Worm (Caenorhabditis elegans) whole organism, young adult: ENCODE measurements around the gene C28H8.3.

ENCODE experiments used
- B0019.2 ChIP-seq: fragments of 200-800 bp; sonication (Bioruptor generic); conservative IDR thresholded peaks from 2 replicates; pipeline ENCODE4 v1.3.6; 2022; ENCODE audit warnings: missing genetic modification reagents, missing genetic modification characterization, missing compliant biosample characterization
- B0035.1 ChIP-seq: sonication (generic microtip); optimal IDR thresholded peaks from 2 replicates; lab custom pipeline; 2016; ENCODE audit warnings: missing genetic modification characterization, mild to moderate bottlenecking, missing compliant biosample characterization, missing genotype, missing genetic modification reagents
- B0336.3 ChIP-seq: fragments of 200-800 bp; sonication (Bioruptor generic); IDR thresholded peaks from 2 replicates; pipeline ENCODE4 v1.3.6; 2022; ENCODE audit warnings: missing genetic modification characterization, missing compliant biosample characterization
- F33H1.4 ChIP-seq: fragments of 200-800 bp; sonication (Bioruptor generic); IDR thresholded peaks from 2 replicates; pipeline ENCODE4 v1.3.6; 2022; ENCODE audit warnings: missing genetic modification reagents, missing genetic modification characterization, missing compliant biosample characterization
- F57A8.1 ChIP-seq: fragments of 200-800 bp; sonication (Bioruptor generic); optimal IDR thresholded peaks from 2 replicates; lab custom pipeline; 2018; ENCODE audit warnings: mild to moderate bottlenecking, missing genetic modification characterization, moderate library complexity, missing compliant biosample characterization
- K12H6.12 ChIP-seq: fragments of 200-800 bp; sonication (Bioruptor generic); optimal IDR thresholded peaks from 2 replicates; lab custom pipeline; 2018; ENCODE audit warnings: mild to moderate bottlenecking, missing genetic modification characterization, missing compliant biosample characterization
- T26A5.8 ChIP-seq: sonication (generic microtip); optimal IDR thresholded peaks from 2 replicates; lab custom pipeline; 2016; ENCODE audit warnings: missing genetic modification characterization, missing compliant biosample characterization
- Y53F4B.3 ChIP-seq: fragments of 200-800 bp; sonication (Bioruptor generic); IDR thresholded peaks from 2 replicates; pipeline ENCODE4 v1.3.6; 2022; ENCODE audit warnings: missing genetic modification reagents, missing genetic modification characterization, missing compliant biosample characterization
- Y53G8AR.9 ChIP-seq: fragments of 200-800 bp; sonication (Bioruptor generic); conservative IDR thresholded peaks from 2 replicates; pipeline ENCODE4 v1.3.6; 2022; ENCODE audit warnings: missing genetic modification reagents, missing genetic modification characterization, missing compliant biosample characterization
- Y67H2A.10 ChIP-seq: fragments of 200-800 bp; sonication (Bioruptor generic); conservative IDR thresholded peaks from 2 replicates; pipeline ENCODE4 v1.3.6; 2022; ENCODE audit warnings: missing genetic modification reagents, missing genetic modification characterization, missing compliant biosample characterization
- Y79H2A.3 ChIP-seq: fragments of 200-800 bp; sonication (Bioruptor generic); conservative IDR thresholded peaks from 2 replicates; pipeline ENCODE4 v1.3.6; 2022; ENCODE audit warnings: missing genetic modification reagents, missing genetic modification characterization, missing compliant biosample characterization
- ZK185.1 ChIP-seq: sonication (generic microtip); optimal IDR thresholded peaks from 2 replicates; lab custom pipeline; 2016; ENCODE audit warnings: mild to moderate bottlenecking, missing genetic modification characterization, missing compliant biosample characterization; ENCODE audit not compliant: poor library complexity, severe bottlenecking
- akir-1 ChIP-seq: fragments of 200-800 bp; sonication (Bioruptor generic); optimal IDR thresholded peaks from 2 replicates; lab custom pipeline; 2018; ENCODE audit warnings: mild to moderate bottlenecking, missing genetic modification characterization, moderate library complexity, missing compliant biosample characterization
- ama-1 ChIP-seq, 3 experiments: fragments of 150-350 bp in 1 of 3; sonication (generic microtip) in 2 of 3; optimal IDR thresholded peaks; 2 replicates each; lab custom pipeline; 2014 to 2018; ENCODE audit warnings: missing biosample characterization in 2 of 3, missing genetic modification characterization in 2 of 3, missing genetic modification reagents in 2 of 3
- aptf-2 ChIP-seq: fragments of 200-800 bp; sonication (Bioruptor generic); conservative IDR thresholded peaks from 2 replicates; pipeline ENCODE4 v1.3.6; 2022; ENCODE audit warnings: missing genetic modification reagents, missing genetic modification characterization, missing compliant biosample characterization
- atf-7 ChIP-seq: sonication (generic microtip); optimal IDR thresholded peaks from 2 replicates; lab custom pipeline; 2017; ENCODE audit warnings: mild to moderate bottlenecking, missing genetic modification characterization, missing compliant biosample characterization
- athp-1 ChIP-seq: sonication (generic microtip); optimal IDR thresholded peaks from 2 replicates; lab custom pipeline; 2017; ENCODE audit warnings: mild to moderate bottlenecking, missing genetic modification characterization, missing compliant biosample characterization
- bed-1 ChIP-seq: fragments of 200-800 bp; sonication (Bioruptor generic); IDR thresholded peaks from 2 replicates; pipeline ENCODE4 v1.3.6; 2022; ENCODE audit warnings: missing genetic modification reagents, missing genetic modification characterization, missing compliant biosample characterization
- bed-2 ChIP-seq: fragments of 200-800 bp; sonication (Bioruptor generic); IDR thresholded peaks from 2 replicates; pipeline ENCODE4 v1.3.6; 2022; ENCODE audit warnings: missing genetic modification reagents, missing genetic modification characterization, missing compliant biosample characterization
- egl-44 ChIP-seq: fragments of 200-800 bp; sonication (Bioruptor generic); IDR thresholded peaks from 2 replicates; pipeline ENCODE4 v1.3.6; 2022; ENCODE audit warnings: missing genetic modification reagents, missing genetic modification characterization, missing compliant biosample characterization
- ekl-4 ChIP-seq: fragments of 200-800 bp; sonication (Bioruptor generic); IDR thresholded peaks from 2 replicates; pipeline ENCODE4 v1.3.6; 2022; ENCODE audit warnings: missing genetic modification reagents, missing genetic modification characterization, missing compliant biosample characterization
- ets-4 ChIP-seq: fragments of 200-800 bp; sonication (Bioruptor generic); optimal IDR thresholded peaks from 2 replicates; lab custom pipeline; 2018; ENCODE audit warnings: mild to moderate bottlenecking, missing genetic modification characterization, missing compliant biosample characterization
- fkh-3 ChIP-seq: sonication (generic microtip); optimal IDR thresholded peaks from 2 replicates; lab custom pipeline; 2016; ENCODE audit warnings: mild to moderate bottlenecking, missing genetic modification characterization, missing compliant biosample characterization
- hrde-1 ChIP-seq: sonication (generic microtip); optimal IDR thresholded peaks from 2 replicates; lab custom pipeline; 2016; ENCODE audit warnings: missing genetic modification characterization, mild to moderate bottlenecking, missing compliant biosample characterization, moderate library complexity, missing genotype, missing genetic modification reagents, borderline replicate concordance
- hsf-1 ChIP-seq: fragments of 200-800 bp; sonication (Bioruptor generic); IDR thresholded peaks from 2 replicates; pipeline ENCODE4 v1.3.6; 2022; ENCODE audit warnings: missing genetic modification reagents, missing genetic modification characterization, missing compliant biosample characterization
- let-607 ChIP-seq, 2 experiments: fragments of 200-800 bp in 1 of 2; sonication (Bioruptor generic) in 1 of 2; sonication (generic microtip) in 1 of 2; optimal IDR thresholded peaks; 2 replicates each; lab custom pipeline; 2016 to 2018; ENCODE audit warnings: mild to moderate bottlenecking in 2 of 2, missing compliant biosample characterization in 2 of 2, missing genetic modification characterization in 2 of 2, moderate library complexity in 2 of 2, missing genotype in 1 of 2
- lin-35 ChIP-seq, 3 experiments: fragments of 150-350 bp in 2 of 3; sonication (generic microtip) in 1 of 3; optimal IDR thresholded peaks; 2 replicates each; lab custom pipeline; 2014 to 2018; ENCODE audit warnings: missing biosample characterization in 3 of 3, missing genetic modification characterization in 3 of 3, missing genetic modification reagents in 3 of 3
- lin-54 ChIP-seq: fragments of 200-800 bp; sonication (Bioruptor generic); optimal IDR thresholded peaks from 2 replicates; lab custom pipeline; 2018; ENCODE audit warnings: mild to moderate bottlenecking, missing genetic modification characterization, missing compliant biosample characterization
- madf-10 ChIP-seq: sonication (generic microtip); optimal IDR thresholded peaks from 2 replicates; lab custom pipeline; 2016; ENCODE audit warnings: mild to moderate bottlenecking, missing genetic modification characterization, missing compliant biosample characterization
- madf-3 ChIP-seq: fragments of 200-800 bp; sonication (Bioruptor generic); IDR thresholded peaks from 2 replicates; pipeline ENCODE4 v1.3.6; 2022; ENCODE audit warnings: missing genetic modification reagents, missing genetic modification characterization, missing compliant biosample characterization
- madf-6 ChIP-seq: fragments of 200-800 bp; sonication (Bioruptor generic); IDR thresholded peaks from 2 replicates; pipeline ENCODE4 v1.3.6; 2022; ENCODE audit warnings: missing genetic modification reagents, missing genetic modification characterization, missing compliant biosample characterization
- nfya-2 ChIP-seq: fragments of 200-800 bp; sonication (Bioruptor generic); IDR thresholded peaks from 2 replicates; pipeline ENCODE4 v1.3.6; 2022; ENCODE audit warnings: missing genetic modification reagents, missing genetic modification characterization, missing compliant biosample characterization
- nfyb-1 ChIP-seq: fragments of 200-800 bp; sonication (Bioruptor generic); IDR thresholded peaks from 2 replicates; pipeline ENCODE4 v1.3.6; 2022; ENCODE audit warnings: missing genetic modification reagents, missing genetic modification characterization, missing compliant biosample characterization
- nhr-179 ChIP-seq: sonication (generic microtip); optimal IDR thresholded peaks from 2 replicates; lab custom pipeline; 2016; ENCODE audit warnings: mild to moderate bottlenecking, missing genetic modification characterization, missing compliant biosample characterization
- nhr-27 ChIP-seq: fragments of 200-800 bp; sonication (Bioruptor generic); optimal IDR thresholded peaks from 2 replicates; lab custom pipeline; 2018; ENCODE audit warnings: mild to moderate bottlenecking, missing genetic modification characterization, moderate library complexity, missing compliant biosample characterization
- nhr-80 ChIP-seq: sonication (generic microtip); optimal IDR thresholded peaks from 2 replicates; lab custom pipeline; 2016; ENCODE audit warnings: missing genetic modification characterization, missing compliant biosample characterization
- rcor-1 ChIP-seq: fragments of 200-800 bp; sonication (Bioruptor generic); IDR thresholded peaks from 2 replicates; pipeline ENCODE4 v1.3.6; 2022; ENCODE audit warnings: missing genetic modification reagents, missing genetic modification characterization, missing compliant biosample characterization
- sea-2 ChIP-seq: fragments of 200-800 bp; sonication (Bioruptor generic); IDR thresholded peaks from 2 replicates; pipeline ENCODE4 v1.3.6; 2022; ENCODE audit warnings: missing genetic modification characterization, missing compliant biosample characterization
- snpc-1.1 ChIP-seq: sonication (generic microtip); optimal IDR thresholded peaks from 2 replicates; lab custom pipeline; 2017; ENCODE audit warnings: missing genetic modification characterization, mild to moderate bottlenecking, missing compliant biosample characterization, antibody characterized with exemption, moderate library complexity, missing genotype, missing genetic modification reagents; ENCODE audit not compliant: insufficient read depth
- snpc-4 ChIP-seq, 5 experiments: fragments of 150-350 bp in 1 of 5; sonication (generic microtip) in 4 of 5; optimal IDR thresholded peaks; 2 replicates each; lab custom pipeline; 2014 to 2018; ENCODE audit warnings: missing genetic modification characterization in 5 of 5, missing biosample characterization in 3 of 5, antibody characterized with exemption in 2 of 5, mild to moderate bottlenecking in 2 of 5, missing compliant biosample characterization in 2 of 5, missing genotype in 2 of 5, moderate library complexity in 2 of 5, missing genetic modification reagents in 1 of 5
- somi-1 ChIP-seq: fragments of 200-800 bp; sonication (Bioruptor generic); optimal IDR thresholded peaks from 2 replicates; lab custom pipeline; 2018; ENCODE audit warnings: mild to moderate bottlenecking, missing genetic modification characterization, missing compliant biosample characterization
- tbx-9 ChIP-seq: sonication (generic microtip); optimal IDR thresholded peaks from 2 replicates; lab custom pipeline; 2016; ENCODE audit warnings: borderline replicate concordance, missing genetic modification characterization, inconsistent platforms, missing compliant biosample characterization
- unc-62 ChIP-seq: fragments of 150-350 bp; optimal IDR thresholded peaks from 2 replicates; lab custom pipeline; 2014; ENCODE audit warnings: missing biosample characterization, missing genetic modification reagents, missing genetic modification characterization
- zim-3 ChIP-seq: sonication (generic microtip); optimal IDR thresholded peaks from 2 replicates; lab custom pipeline; 2017; ENCODE audit warnings: mild to moderate bottlenecking, missing genetic modification characterization, moderate library complexity, missing compliant biosample characterization

Gene C28H8.3

DNA sequence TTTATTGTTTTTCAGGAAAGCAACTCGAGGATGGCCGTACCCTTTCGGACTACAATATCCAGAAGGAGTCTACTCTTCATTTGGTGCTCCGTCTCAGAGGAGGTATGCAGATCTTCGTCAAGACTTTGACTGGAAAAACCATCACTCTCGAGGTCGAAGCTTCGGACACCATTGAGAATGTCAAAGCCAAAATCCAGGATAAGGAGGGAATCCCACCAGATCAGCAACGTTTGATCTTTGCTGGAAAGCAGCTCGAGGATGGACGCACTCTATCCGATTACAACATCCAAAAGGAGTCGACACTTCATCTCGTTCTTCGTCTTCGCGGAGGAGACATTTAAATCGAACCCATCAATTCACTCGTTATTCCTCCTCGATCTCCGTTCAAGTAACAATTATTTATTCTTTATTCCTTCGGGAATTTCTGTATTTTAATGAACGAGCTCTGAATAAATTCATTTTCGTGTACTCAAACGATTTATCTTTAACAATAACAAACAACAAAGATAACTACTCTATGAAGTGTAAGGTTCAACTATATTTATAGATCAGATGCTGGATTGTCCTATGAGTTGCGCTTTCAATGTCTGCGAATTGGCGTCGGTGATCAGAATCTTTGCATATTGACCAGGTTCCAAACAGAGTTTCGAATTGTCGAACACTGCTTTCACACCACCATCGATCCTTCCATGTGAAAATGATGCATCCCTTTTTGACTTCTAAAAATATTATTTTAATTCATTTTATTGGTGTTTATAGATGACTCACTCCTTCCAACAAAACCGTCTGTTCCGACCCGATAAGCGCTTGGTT, 35.1 kb downstream of the C28H8.3 start (continued):
- peak; percentile 73 for TF ChIP-seq rcor-1 (GFP tag; lab: Robert Waterston, UW)
- TF ChIP-seq ekl-4 (GFP tag; lab: Robert Waterston, UW) = peak; percentile 81
- peak; percentile 71 for TF ChIP-seq madf-6 (GFP tag; lab: Robert Waterston, UW)
- peak; percentile 56 for TF ChIP-seq T26A5.8 (tag; lab: Kevin White, UChicago)
- TF ChIP-seq egl-44 (GFP tag; lab: Robert Waterston, UW) = peak; percentile 66
- peak; percentile 86 for TF ChIP-seq nfyb-1 (GFP tag; lab: Robert Waterston, UW)
- TF ChIP-seq K12H6.12 (tag; lab: Kevin White, UChicago) = peak; percentile 22
- peak; percentile 33; the same call in 1 of the 2 replicates for TF ChIP-seq Y53F4B.3 (GFP tag; lab: Robert Waterston, UW)
- peak; percentile 17 for TF ChIP-seq nhr-80
- peak in 1 of 3 experiments; percentile 78 for TF ChIP-seq lin-35 (GFP tag; optimal IDR thresholded peaks at IDR 0.05; lab: Kevin White, UChicago)
- TF ChIP-seq atf-7 (tag; lab: Kevin White, UChicago) = peak; percentile 81
- no peak for TF ChIP-seq nhr-27
- peak; percentile 91 for TF ChIP-seq ama-1 (optimal IDR thresholded peaks at IDR 0.05; lab: Kevin White, UChicago)
- TF ChIP-seq ama-1 (GFP tag; optimal IDR thresholded peaks at IDR 0.05; lab: Kevin White, UChicago) = peak; percentile 78 to 91
- TF ChIP-seq lin-54 = peak; percentile 62
- 0 out of 2 replicates have a peak, but pooled peaks have one; percentile 9 for TF ChIP-seq bed-2
- TF ChIP-seq bed-1 = no peak
- TF ChIP-seq zim-3 (tag; lab: Kevin White, UChicago) = peak; percentile 27
- TF ChIP-seq B0019.2 (GFP tag; lab: Robert Waterston, UW) = no peak
- no peak for TF ChIP-seq Y67H2A.10
- peak; percentile 89 for TF ChIP-seq hrde-1
- no peak for TF ChIP-seq aptf-2 (GFP tag; lab: Robert Waterston, UW)
- peak; percentile 93 for TF ChIP-seq B0336.3 (GFP tag; lab: Robert Waterston, UW)
- peak; percentile 85 for TF ChIP-seq madf-3 (GFP tag; lab: Robert Waterston, UW)
- TF ChIP-seq madf-10 (tag; lab: Kevin White, UChicago) = peak; percentile 82
- peak; percentile 5 for TF ChIP-seq ets-4
- 0 out of 2 replicates have a peak, but pooled peaks have one; percentile 2 for TF ChIP-seq nfya-2 (GFP tag; lab: Robert Waterston, UW)
- TF ChIP-seq let-607 (tag; optimal IDR thresholded peaks at IDR 0.05; lab: Kevin White, UChicago) = peak; percentile 31 to 35
- TF ChIP-seq F57A8.1 (GFP tag; lab: Kevin White, UChicago) = no peak
- peak; percentile 77 for TF ChIP-seq hsf-1 (GFP tag; lab: Robert Waterston, UW)
- peak; percentile 30 for TF ChIP-seq somi-1
- TF ChIP-seq unc-62 (GFP tag; lab: Kevin White, UChicago) = no peak
- TF ChIP-seq nhr-179 (tag; lab: Kevin White, UChicago) = no peak
- TF ChIP-seq snpc-1.1 (tag; lab: Kevin White, UChicago) = peak; percentile 73
- TF ChIP-seq Y79H2A.3 (GFP tag; lab: Robert Waterston, UW) = peak; percentile 92; the same call in 1 of the 2 replicates
- TF ChIP-seq athp-1 (tag; lab: Kevin White, UChicago) = peak; percentile 82
- TF ChIP-seq fkh-3 (tag; lab: Kevin White, UChicago) = peak; percentile 3
- TF ChIP-seq B0035.1 (tag; lab: Kevin White, UChicago) = peak; percentile 85
- peak; percentile 30; the same call in 1 of the 2 replicates for TF ChIP-seq F33H1.4 (GFP tag; lab: Robert Waterston, UW)
- no peak for TF ChIP-seq tbx-9 (tag; lab: Kevin White, UChicago)
- TF ChIP-seq sea-2 (GFP tag; lab: Robert Waterston, UW) = no peak
- no peak for TF ChIP-seq snpc-4 (GFP tag; optimal IDR thresholded peaks at IDR 0.05; lab: Kevin White, UChicago)
- TF ChIP-seq snpc-4 (tag; optimal IDR thresholded peaks at IDR 0.05; lab: Kevin White, UChicago) = peak in 2 of 4 experiments; percentile 49 to 62
- no peak for TF ChIP-seq akir-1 (GFP tag; lab: Kevin White, UChicago)
- peak; percentile 90 for TF ChIP-seq Y53G8AR.9 (GFP tag; lab: Robert Waterston, UW)
- peak; percentile 75 for TF ChIP-seq ZK185.1 (tag; lab: Kevin White, UChicago)
